Worm (Caenorhabditis elegans) whole organism, L2 larva: ENCODE results near the gene htz-1.
A peak's percentile ranks its signal among the peaks of the same experiment; 100 is the strongest.

Experiments used
- C34F6.9 ChIP-seq: fragments of 150-350 bp; optimal IDR thresholded peaks from 2 replicates; lab custom pipeline; 2014; ENCODE audit warnings: missing biosample characterization, missing genetic modification characterization
- F13H6.1 ChIP-seq: sonication (generic microtip); optimal IDR thresholded peaks from 2 replicates; lab custom pipeline; 2016; ENCODE audit warnings: missing genetic modification characterization, missing compliant biosample characterization
- R02D3.7 ChIP-seq: fragments of 150-350 bp; optimal IDR thresholded peaks from 2 replicates; lab custom pipeline; 2014; ENCODE audit warnings: missing biosample characterization, missing genetic modification characterization
- Y55F3AM.14 ChIP-seq: fragments of 200-800 bp; sonication (Bioruptor generic); optimal IDR thresholded peaks from 2 replicates; lab custom pipeline; 2018; ENCODE audit warnings: mild to moderate bottlenecking, missing genetic modification characterization, missing compliant biosample characterization
- ZK546.5 ChIP-seq: sonication (generic microtip); optimal IDR thresholded peaks from 2 replicates; lab custom pipeline; 2017; ENCODE audit warnings: missing biosample characterization, missing genetic modification characterization
- alr-1 ChIP-seq: fragments of 150-350 bp; optimal IDR thresholded peaks from 2 replicates; lab custom pipeline; 2014; ENCODE audit warnings: missing biosample characterization, missing genetic modification characterization
- aly-2 ChIP-seq: fragments of 150-350 bp; optimal IDR thresholded peaks from 2 replicates; lab custom pipeline; 2014; ENCODE audit warnings: missing biosample characterization, missing genetic modification characterization
- ama-1 ChIP-seq: fragments of 150-350 bp; optimal IDR thresholded peaks from 2 replicates; lab custom pipeline; 2018; ENCODE audit warnings: inconsistent platforms
- blmp-1 ChIP-seq: sonication (generic microtip); optimal IDR thresholded peaks from 2 replicates; lab custom pipeline; 2017; ENCODE audit warnings: missing genetic modification characterization, mild to moderate bottlenecking, missing compliant biosample characterization, antibody characterized with exemption, moderate library complexity; ENCODE audit not compliant: insufficient read depth
- ceh-16 ChIP-seq: fragments of 150-350 bp; optimal IDR thresholded peaks from 2 replicates; lab custom pipeline; 2014; ENCODE audit warnings: missing biosample characterization, missing genetic modification characterization
- ceh-82 ChIP-seq: fragments of 150-350 bp; optimal IDR thresholded peaks from 2 replicates; lab custom pipeline; 2014; ENCODE audit warnings: missing biosample characterization, missing genetic modification characterization
- crh-2 ChIP-seq: sonication (generic microtip); optimal IDR thresholded peaks from 2 replicates; lab custom pipeline; 2017; ENCODE audit warnings: missing biosample characterization, missing genetic modification characterization
- dmd-4 ChIP-seq: sonication (generic microtip); optimal IDR thresholded peaks from 2 replicates; lab custom pipeline; 2017; ENCODE audit warnings: missing biosample characterization, missing genetic modification characterization
- egl-27 ChIP-seq: sonication (generic microtip); optimal IDR thresholded peaks from 3 replicates; lab custom pipeline; 2017; ENCODE audit warnings: missing biosample characterization, missing genetic modification reagents, missing genetic modification characterization
- elt-1 ChIP-seq: fragments of 150-350 bp; optimal IDR thresholded peaks from 2 replicates; lab custom pipeline; 2014; ENCODE audit warnings: missing biosample characterization, missing genetic modification characterization
- elt-3 ChIP-seq: sonication (generic microtip); optimal IDR thresholded peaks from 2 replicates; lab custom pipeline; 2017; ENCODE audit warnings: missing biosample characterization, missing genetic modification characterization
- fos-1 ChIP-seq: fragments of 150-350 bp; optimal IDR thresholded peaks from 2 replicates; lab custom pipeline; 2014; ENCODE audit warnings: missing biosample characterization, missing genetic modification characterization
- gmeb-1 ChIP-seq: fragments of 150-350 bp; optimal IDR thresholded peaks from 2 replicates; lab custom pipeline; 2014; ENCODE audit warnings: missing biosample characterization, missing genetic modification characterization
- lin-11 ChIP-seq: fragments of 150-350 bp; sonication (generic microtip); optimal IDR thresholded peaks from 2 replicates; lab custom pipeline; 2014; ENCODE audit warnings: missing biosample characterization, missing genetic modification characterization, inconsistent platforms, mixed read lengths
- lin-13 ChIP-seq: fragments of 150-350 bp; optimal IDR thresholded peaks from 2 replicates; lab custom pipeline; 2014; ENCODE audit warnings: missing biosample characterization, missing genetic modification reagents, missing genetic modification characterization
- lin-39 ChIP-seq: fragments of 150-350 bp; optimal IDR thresholded peaks from 2 replicates; lab custom pipeline; 2014; ENCODE audit warnings: missing biosample characterization, missing genetic modification reagents, missing genetic modification characterization
- lsy-2 ChIP-seq, 2 experiments: fragments of 150-350 bp in 1 of 2; sonication (generic microtip) in 1 of 2; optimal IDR thresholded peaks; 2 replicates each; lab custom pipeline; 2014 to 2017; ENCODE audit warnings: missing biosample characterization in 2 of 2, missing genetic modification characterization in 2 of 2
- mab-5 ChIP-seq: fragments of 150-350 bp; optimal IDR thresholded peaks from 2 replicates; lab custom pipeline; 2014; ENCODE audit warnings: missing biosample characterization, missing genetic modification characterization
- mbf-1 ChIP-seq: sonication (generic microtip); optimal IDR thresholded peaks from 2 replicates; lab custom pipeline; 2017; ENCODE audit warnings: missing biosample characterization, missing genetic modification characterization
- mdl-1 ChIP-seq, 2 experiments: fragments of 150-350 bp in 1 of 2; sonication (generic microtip) in 1 of 2; optimal IDR thresholded peaks; 2 replicates each; lab custom pipeline; 2017; ENCODE audit warnings: missing biosample characterization in 2 of 2, missing genetic modification characterization in 2 of 2
- nhr-10 ChIP-seq: sonication (generic microtip); optimal IDR thresholded peaks from 2 replicates; lab custom pipeline; 2017; ENCODE audit warnings: missing biosample characterization, missing genetic modification characterization
- nhr-11 ChIP-seq: fragments of 150-350 bp; optimal IDR thresholded peaks from 2 replicates; lab custom pipeline; 2014; ENCODE audit warnings: missing biosample characterization, missing genetic modification characterization
- nhr-12 ChIP-seq: fragments of 150-350 bp; optimal IDR thresholded peaks from 2 replicates; lab custom pipeline; 2014; ENCODE audit warnings: missing biosample characterization, missing genetic modification characterization
- nhr-129 ChIP-seq: fragments of 150-350 bp; optimal IDR thresholded peaks from 2 replicates; lab custom pipeline; 2014; ENCODE audit warnings: missing biosample characterization, missing genetic modification characterization
- nhr-21 ChIP-seq: fragments of 150-350 bp; optimal IDR thresholded peaks from 2 replicates; lab custom pipeline; 2014; ENCODE audit warnings: missing biosample characterization, missing genetic modification characterization
- nhr-23 ChIP-seq: fragments of 150-350 bp; optimal IDR thresholded peaks from 2 replicates; lab custom pipeline; 2014; ENCODE audit warnings: missing biosample characterization, missing genetic modification reagents, missing genetic modification characterization
- nhr-237 ChIP-seq: fragments of 150-350 bp; optimal IDR thresholded peaks from 2 replicates; lab custom pipeline; 2014; ENCODE audit warnings: missing biosample characterization, missing genetic modification characterization
- nhr-25 ChIP-seq: fragments of 150-350 bp; sonication (generic microtip); optimal IDR thresholded peaks from 3 replicates; lab custom pipeline; 2014; ENCODE audit warnings: missing biosample characterization, missing genetic modification characterization
- nhr-6 ChIP-seq: fragments of 150-350 bp; optimal IDR thresholded peaks from 2 replicates; lab custom pipeline; 2014; ENCODE audit warnings: missing biosample characterization, missing genetic modification characterization
- nhr-77 ChIP-seq: fragments of 150-350 bp; optimal IDR thresholded peaks from 2 replicates; lab custom pipeline; 2014; ENCODE audit warnings: missing biosample characterization, missing genetic modification characterization
- peb-1 ChIP-seq: fragments of 150-350 bp; optimal IDR thresholded peaks from 2 replicates; lab custom pipeline; 2014; ENCODE audit warnings: missing biosample characterization, missing genetic modification characterization
- sem-4 ChIP-seq: fragments of 150-350 bp; optimal IDR thresholded peaks from 2 replicates; lab custom pipeline; 2014; ENCODE audit warnings: missing biosample characterization, missing genetic modification reagents, missing genetic modification characterization
- skn-1 ChIP-seq: sonication (generic microtip); optimal IDR thresholded peaks from 2 replicates; lab custom pipeline; 2017; ENCODE audit warnings: missing biosample characterization, missing genetic modification characterization
- sma-3 ChIP-seq: sonication (generic microtip); optimal IDR thresholded peaks from 2 replicates; lab custom pipeline; 2016; ENCODE audit warnings: missing genetic modification reagents, missing genetic modification characterization, missing compliant biosample characterization
- sma-9 ChIP-seq, 2 experiments: fragments of 150-350 bp in 1 of 2; sonication (generic microtip) in 1 of 2; optimal IDR thresholded peaks; 2 replicates each; lab custom pipeline; 2014 to 2016; ENCODE audit warnings: missing genetic modification characterization in 2 of 2, mild to moderate bottlenecking in 1 of 2, missing biosample characterization in 1 of 2, missing compliant biosample characterization in 1 of 2, missing genetic modification reagents in 1 of 2, moderate library complexity in 1 of 2
- snpc-4 ChIP-seq: fragments of 150-350 bp; optimal IDR thresholded peaks from 2 replicates; lab custom pipeline; 2014; ENCODE audit warnings: missing biosample characterization, missing genetic modification characterization
- unc-39 ChIP-seq: fragments of 150-350 bp; optimal IDR thresholded peaks from 2 replicates; lab custom pipeline; 2014; ENCODE audit warnings: missing biosample characterization, missing genetic modification characterization
- unc-55 ChIP-seq: fragments of 150-350 bp; sonication (generic microtip); optimal IDR thresholded peaks from 3 replicates; lab custom pipeline; 2014; ENCODE audit warnings: missing biosample characterization, missing genetic modification reagents, missing genetic modification characterization
- unc-62 ChIP-seq: fragments of 150-350 bp; optimal IDR thresholded peaks from 2 replicates; lab custom pipeline; 2014; ENCODE audit warnings: missing biosample characterization, missing genetic modification reagents, missing genetic modification characterization
- zag-1 ChIP-seq: fragments of 150-350 bp; optimal IDR thresholded peaks from 2 replicates; lab custom pipeline; 2014; ENCODE audit warnings: missing biosample characterization, missing genetic modification characterization
- ztf-1 ChIP-seq: fragments of 200-800 bp; sonication (Bioruptor generic); conservative IDR thresholded peaks from 2 replicates; pipeline ENCODE4 v1.3.6; 2022; ENCODE audit warnings: missing genetic modification characterization, missing compliant biosample characterization
- ztf-11 ChIP-seq: sonication (generic microtip); optimal IDR thresholded peaks from 2 replicates; lab custom pipeline; 2017; ENCODE audit warnings: missing biosample characterization, missing genetic modification characterization
- ztf-4 ChIP-seq: fragments of 150-350 bp; optimal IDR thresholded peaks from 2 replicates; lab custom pipeline; 2014; ENCODE audit warnings: missing biosample characterization, missing genetic modification characterization

htz-1 gene

ce11 chrIV:4402413-4402812, 43.6 kb upstream of the htz-1 start:
- TF ChIP-seq unc-39 (tag; lab: Kevin White, UChicago), result no peak
- no peak for TF ChIP-seq mdl-1 (tag; optimal IDR thresholded peaks at IDR 0.05; lab: Kevin White, UChicago)
- no peak for TF ChIP-seq ama-1 (lab: Kevin White, UChicago)
- TF ChIP-seq gmeb-1 (tag; lab: Kevin White, UChicago), result peak; percentile 39
- TF ChIP-seq unc-62 (GFP tag; lab: Kevin White, UChicago), result no peak
- no peak for TF ChIP-seq zag-1 (tag; lab: Kevin White, UChicago)
- TF ChIP-seq R02D3.7, result no peak
- TF ChIP-seq alr-1, result no peak
- TF ChIP-seq nhr-10 (tag; lab: Kevin White, UChicago), result no peak
- TF ChIP-seq nhr-6 (tag; lab: Kevin White, UChicago), result peak; percentile 9
- no peak for TF ChIP-seq sem-4 (tag; lab: Kevin White, UChicago)
- TF ChIP-seq nhr-21 (tag; lab: Kevin White, UChicago), result peak; percentile 77
- TF ChIP-seq nhr-77 (tag; lab: Kevin White, UChicago), result no peak
- TF ChIP-seq fos-1 (tag; lab: Kevin White, UChicago), result no peak
- no peak for TF ChIP-seq egl-27 (tag; lab: Kevin White, UChicago)
- no peak for TF ChIP-seq lin-39 (tag; lab: Kevin White, UChicago)
- TF ChIP-seq nhr-12 (tag; lab: Kevin White, UChicago), result no peak
- TF ChIP-seq sma-3, result peak; percentile 84
- TF ChIP-seq blmp-1 (tag; lab: Kevin White, UChicago), result no peak
- TF ChIP-seq ztf-4 (tag; lab: Kevin White, UChicago), result peak; percentile 24
- no peak for TF ChIP-seq nhr-237 (tag; lab: Kevin White, UChicago)
- no peak for TF ChIP-seq Y55F3AM.14
- no peak for TF ChIP-seq lin-11 (tag; lab: Kevin White, UChicago)
- TF ChIP-seq nhr-23, result no peak
- no peak for TF ChIP-seq snpc-4 (tag; lab: Kevin White, UChicago)
- no peak for TF ChIP-seq ztf-1 (GFP tag; lab: Robert Waterston, UW)
- TF ChIP-seq elt-3 (tag; lab: Kevin White, UChicago), result no peak
- TF ChIP-seq mab-5 (tag; lab: Kevin White, UChicago), result no peak
- no peak for TF ChIP-seq mbf-1 (tag; lab: Kevin White, UChicago)
- peak; percentile 20 for TF ChIP-seq C34F6.9 (tag; lab: Kevin White, UChicago)
- no peak for TF ChIP-seq ZK546.5 (tag; lab: Kevin White, UChicago)
- peak; percentile 23 for TF ChIP-seq crh-2 (tag; lab: Kevin White, UChicago)
- TF ChIP-seq elt-1, result no peak
- TF ChIP-seq aly-2, result no peak
- no peak for TF ChIP-seq dmd-4 (tag; lab: Kevin White, UChicago)
- TF ChIP-seq nhr-129, result peak; percentile 71
- no peak for TF ChIP-seq lin-13 (GFP tag; lab: Kevin White, UChicago)
- TF ChIP-seq lsy-2 (tag; optimal IDR thresholded peaks at IDR 0.05; lab: Kevin White, UChicago), result peak in 1 of 2 experiments; percentile 47
- TF ChIP-seq ceh-16, result peak; percentile 83
- no peak for TF ChIP-seq ceh-82 (tag; lab: Kevin White, UChicago)
- no peak for TF ChIP-seq ztf-11 (tag; lab: Kevin White, UChicago)
- no peak for TF ChIP-seq nhr-11 (tag; lab: Kevin White, UChicago)
- peak; percentile 77 for TF ChIP-seq nhr-25
- TF ChIP-seq F13H6.1 (tag; lab: Kevin White, UChicago), result no peak
- no peak for TF ChIP-seq unc-55 (GFP tag; lab: Kevin White, UChicago)
- no peak for TF ChIP-seq skn-1 (tag; lab: Kevin White, UChicago)
- TF ChIP-seq sma-9 (GFP tag; optimal IDR thresholded peaks at IDR 0.05; lab: Kevin White, UChicago), result peak; percentile 75
- no peak for TF ChIP-seq sma-9 (tag; optimal IDR thresholded peaks at IDR 0.05; lab: Kevin White, UChicago)
- TF ChIP-seq peb-1, result no peak
